Fruit fly (Drosophila melanogaster): Measurements from ENCODE around the gene MCU.

dm6 chr3L:6551816-6552371 lies 1.4 kb downstream of the MCU start:
- TF ChIP-seq psq (optimal IDR thresholded peaks at IDR 0.05) (no peak), pan (optimal IDR thresholded peaks at IDR 0.05) (no peak), usp (GFP tag; optimal IDR thresholded peaks at IDR 0.05) (no peak), CG8478 (optimal IDR thresholded peaks at IDR 0.05) (no peak), Dll (optimal IDR thresholded peaks at IDR 0.05) (no peak)
